Fruit fly (Drosophila melanogaster) whole organism, embryonic: ENCODE data around the gene CG9288.
A peak's percentile ranks its signal among the peaks of the same experiment; 100 is the strongest.

ENCODE experiments used
- Abd-B ChIP-seq: fragments of 200-800 bp; sonication (Bioruptor generic); optimal IDR thresholded peaks from 2 replicates; lab custom pipeline; 2018; ENCODE audit warnings: missing biosample characterization, mild to moderate bottlenecking, missing genetic modification characterization, moderate library complexity
- Antp ChIP-seq: fragments of 200-800 bp; sonication (Bioruptor generic); optimal IDR thresholded peaks from 3 replicates; lab custom pipeline; 2016; ENCODE audit warnings: missing biosample characterization, missing genetic modification characterization
- CG10366 ChIP-seq: fragments of 200-800 bp; sonication (Bioruptor generic); IDR thresholded peaks from 2 replicates; pipeline ENCODE4 v1.3.6; 2022; ENCODE audit warnings: missing biosample characterization, missing genetic modification characterization
- CG11398 ChIP-seq: fragments of 200-800 bp; sonication (Bioruptor generic); optimal IDR thresholded peaks from 2 replicates; lab custom pipeline; 2016; ENCODE audit warnings: missing biosample characterization, missing genetic modification characterization
- CG12391 ChIP-seq: fragments of 200-800 bp; sonication (Bioruptor generic); optimal IDR thresholded peaks from 3 replicates; lab custom pipeline; 2018; ENCODE audit warnings: missing biosample characterization, mild to moderate bottlenecking, missing genetic modification characterization, moderate library complexity
- CG12942 ChIP-seq: fragments of 200-800 bp; sonication (Bioruptor generic); optimal IDR thresholded peaks from 3 replicates; lab custom pipeline; 2016; ENCODE audit warnings: missing biosample characterization, missing genetic modification characterization
- CG14965 ChIP-seq: fragments of 200-800 bp; sonication (Bioruptor generic); optimal IDR thresholded peaks from 2 replicates; lab custom pipeline; 2016; ENCODE audit warnings: missing biosample characterization, missing genetic modification characterization, borderline replicate concordance
- CG15073 ChIP-seq: fragments of 200-800 bp; sonication (Bioruptor generic); optimal IDR thresholded peaks from 2 replicates; lab custom pipeline; 2016; ENCODE audit warnings: missing biosample characterization, missing genetic modification characterization
- CG15269 ChIP-seq: fragments of 200-800 bp; sonication (Bioruptor generic); optimal IDR thresholded peaks from 2 replicates; lab custom pipeline; 2018; ENCODE audit warnings: missing biosample characterization, mild to moderate bottlenecking, missing genetic modification characterization, moderate library complexity
- CG17359 ChIP-seq: fragments of 200-800 bp; sonication (Bioruptor generic); optimal IDR thresholded peaks from 3 replicates; lab custom pipeline; 2018; ENCODE audit warnings: missing biosample characterization, mild to moderate bottlenecking, missing genetic modification characterization, moderate library complexity
- CG17385 ChIP-seq: fragments of 200-800 bp; sonication (Bioruptor generic); optimal IDR thresholded peaks from 3 replicates; lab custom pipeline; 2018; ENCODE audit warnings: missing biosample characterization, mild to moderate bottlenecking, missing genetic modification characterization
- CG31224 ChIP-seq: fragments of 200-800 bp; sonication (Bioruptor generic); IDR thresholded peaks from 2 replicates; pipeline ENCODE4 v1.3.6; 2022; ENCODE audit warnings: missing biosample characterization, missing genetic modification characterization
- CG3995 ChIP-seq: fragments of 200-800 bp; sonication (Bioruptor generic); optimal IDR thresholded peaks from 3 replicates; lab custom pipeline; 2016; ENCODE audit warnings: missing biosample characterization, missing genetic modification characterization
- CG4730 ChIP-seq: fragments of 200-800 bp; sonication (Bioruptor generic); IDR thresholded peaks from 2 replicates; pipeline ENCODE4 v1.3.6; 2022; ENCODE audit warnings: missing biosample characterization, missing genetic modification characterization
- CG6791 ChIP-seq: fragments of 200-800 bp; sonication (Bioruptor generic); IDR thresholded peaks from 3 replicates; pipeline ENCODE4 v1.3.6; 2022; ENCODE audit warnings: missing biosample characterization, missing genetic modification characterization; ENCODE audit not compliant: partially characterized antibody
- CG7357 ChIP-seq: fragments of 200-800 bp; sonication (Bioruptor generic); IDR thresholded peaks from 3 replicates; pipeline ENCODE4 v1.3.6; 2022; ENCODE audit warnings: missing biosample characterization, missing genetic modification characterization
- CG8281 ChIP-seq: fragments of 200-800 bp; sonication (Bioruptor generic); optimal IDR thresholded peaks from 2 replicates; lab custom pipeline; 2018; ENCODE audit warnings: missing biosample characterization, mild to moderate bottlenecking, missing genetic modification characterization, moderate library complexity
- Camta ChIP-seq: fragments of 200-800 bp; sonication (Bioruptor generic); optimal IDR thresholded peaks from 2 replicates; lab custom pipeline; 2016; ENCODE audit warnings: missing biosample characterization, missing genetic modification characterization
- D ChIP-seq, 2 experiments: fragments of 200-800 bp in 1 of 2; fragments of >200 bp in 1 of 2; sonication (Bioruptor generic) in 1 of 2; optimal IDR thresholded peaks; 2 replicates in 1 of 2; 3 replicates in 1 of 2; lab custom pipeline; 2017; ENCODE audit warnings: mild to moderate bottlenecking in 1 of 2, missing biosample characterization in 1 of 2, missing genetic modification characterization in 1 of 2, missing genetic modification reagents in 1 of 2
- Doc3 ChIP-seq: fragments of 200-800 bp; sonication (Bioruptor generic); IDR thresholded peaks from 3 replicates; pipeline ENCODE4 v1.3.6; 2022; ENCODE audit warnings: missing biosample characterization, missing genetic modification characterization; ENCODE audit not compliant: partially characterized antibody
- Ets97D ChIP-seq: fragments of 200-800 bp; sonication (Bioruptor generic); optimal IDR thresholded peaks from 3 replicates; lab custom pipeline; 2016; ENCODE audit warnings: missing biosample characterization, missing genetic modification characterization
- Hmr ChIP-seq: fragments of 200-800 bp; sonication (Bioruptor generic); optimal IDR thresholded peaks from 3 replicates; lab custom pipeline; 2017; ENCODE audit warnings: mild to moderate bottlenecking, missing biosample characterization, missing genetic modification reagents, missing genetic modification characterization
- Hr39 ChIP-seq: fragments of >200 bp; optimal IDR thresholded peaks from 2 replicates; lab custom pipeline; 2017
- Hr51 ChIP-seq, 2 experiments: fragments of 200-800 bp; sonication (Bioruptor generic); optimal IDR thresholded peaks; 2 replicates in 1 of 2; 3 replicates in 1 of 2; lab custom pipeline; 2016 to 2018; ENCODE audit warnings: missing biosample characterization in 2 of 2, missing genetic modification characterization in 2 of 2, mild to moderate bottlenecking in 1 of 2, moderate library complexity in 1 of 2
- Hr78 ChIP-seq, 2 experiments: fragments of 200-800 bp in 1 of 2; fragments of >200 bp in 1 of 2; sonication (Bioruptor generic) in 1 of 2; optimal IDR thresholded peaks; 2 replicates each; lab custom pipeline; 2017 to 2019; ENCODE audit warnings: missing biosample characterization in 2 of 2, missing genetic modification characterization in 2 of 2, mild to moderate bottlenecking in 1 of 2, moderate library complexity in 1 of 2
- Opbp ChIP-seq: fragments of 200-800 bp; sonication (Bioruptor generic); IDR thresholded peaks from 3 replicates; pipeline ENCODE4 v1.3.6; 2022; ENCODE audit warnings: missing biosample characterization, missing genetic modification characterization; ENCODE audit not compliant: partially characterized antibody
- PHDP ChIP-seq: fragments of 200-800 bp; sonication (Bioruptor generic); optimal IDR thresholded peaks from 3 replicates; lab custom pipeline; 2018; ENCODE audit warnings: missing biosample characterization, mild to moderate bottlenecking, missing genetic modification characterization, moderate library complexity
- Scr ChIP-seq: fragments of 200-800 bp; sonication (Bioruptor generic); IDR thresholded peaks from 2 replicates; pipeline ENCODE4 v1.3.6; 2022; ENCODE audit warnings: missing biosample characterization, missing genetic modification characterization; ENCODE audit not compliant: partially characterized antibody
- Usf ChIP-seq: fragments of 200-800 bp; sonication (Bioruptor generic); optimal IDR thresholded peaks from 2 replicates; lab custom pipeline; 2017; ENCODE audit warnings: missing genotype, missing biosample characterization, missing genetic modification characterization
- bbx ChIP-seq: fragments of 200-800 bp; sonication (Bioruptor generic); IDR thresholded peaks from 2 replicates; pipeline ENCODE4 v1.3.6; 2022; ENCODE audit warnings: missing biosample characterization, missing genetic modification characterization; ENCODE audit not compliant: partially characterized antibody
- cwo ChIP-seq: fragments of 200-800 bp; sonication (Bioruptor generic); optimal IDR thresholded peaks from 3 replicates; lab custom pipeline; 2017; ENCODE audit warnings: missing biosample characterization, missing genetic modification characterization, mild to moderate bottlenecking, moderate library complexity, missing genetic modification reagents
- fd96Cb ChIP-seq: fragments of 200-800 bp; sonication (Bioruptor generic); optimal IDR thresholded peaks from 2 replicates; lab custom pipeline; 2018; ENCODE audit warnings: missing biosample characterization, mild to moderate bottlenecking, missing genetic modification characterization, moderate library complexity
- gem ChIP-seq: fragments of 200-800 bp; sonication (Bioruptor generic); optimal IDR thresholded peaks from 2 replicates; lab custom pipeline; 2019; ENCODE audit warnings: missing biosample characterization, mild to moderate bottlenecking, missing genetic modification characterization, moderate library complexity
- ham ChIP-seq: fragments of 200-800 bp; sonication (Bioruptor generic); IDR thresholded peaks from 2 replicates; pipeline ENCODE4 v1.3.6; 2022; ENCODE audit warnings: missing biosample characterization, missing genetic modification characterization
- mirr ChIP-seq: fragments of 200-800 bp; sonication (Bioruptor generic); optimal IDR thresholded peaks from 3 replicates; lab custom pipeline; 2018; ENCODE audit warnings: missing biosample characterization, mild to moderate bottlenecking, missing genetic modification characterization
- odd ChIP-seq: fragments of 200-800 bp; sonication (Bioruptor generic); optimal IDR thresholded peaks from 2 replicates; lab custom pipeline; 2017; ENCODE audit warnings: missing biosample characterization, mild to moderate bottlenecking, missing genetic modification characterization
- otp ChIP-seq: fragments of 200-800 bp; sonication (Bioruptor generic); IDR thresholded peaks from 3 replicates; pipeline ENCODE4, ENCODE4 v1.3.6; 2022; ENCODE audit warnings: missing biosample characterization, missing genetic modification characterization
- scrt ChIP-seq: fragments of 200-800 bp; sonication (Bioruptor generic); optimal IDR thresholded peaks from 2 replicates; lab custom pipeline; 2018; ENCODE audit warnings: missing biosample characterization, mild to moderate bottlenecking, missing genetic modification characterization, moderate library complexity
- sd ChIP-seq: fragments of 200-800 bp; sonication (Bioruptor generic); optimal IDR thresholded peaks from 3 replicates; lab custom pipeline; 2018; ENCODE audit warnings: missing biosample characterization, mild to moderate bottlenecking, missing genetic modification characterization, moderate library complexity
- sens-2 ChIP-seq: fragments of 200-800 bp; sonication (Bioruptor generic); IDR thresholded peaks from 2 replicates; pipeline ENCODE4 v1.3.6; 2022; ENCODE audit warnings: missing biosample characterization, missing genetic modification characterization
- sim ChIP-seq: fragments of 200-800 bp; sonication (Bioruptor generic); IDR thresholded peaks from 2 replicates; pipeline ENCODE4 v1.3.6; 2022; ENCODE audit warnings: missing biosample characterization, missing genetic modification characterization
- sr ChIP-seq: fragments of 200-800 bp; sonication (Bioruptor generic); IDR thresholded peaks from 3 replicates; pipeline ENCODE4 v1.3.6; 2022; ENCODE audit warnings: missing biosample characterization, missing genetic modification characterization
- trem ChIP-seq: fragments of 200-800 bp; optimal IDR thresholded peaks from 3 replicates; lab custom pipeline; 2019; ENCODE audit warnings: missing biosample characterization, mild to moderate bottlenecking, missing genetic modification characterization, moderate library complexity
- unc-4 ChIP-seq: fragments of 200-800 bp; sonication (Bioruptor generic); IDR thresholded peaks from 2 replicates; pipeline ENCODE4 v1.3.6; 2022; ENCODE audit warnings: missing biosample characterization, missing genetic modification characterization; ENCODE audit not compliant: partially characterized antibody
- z ChIP-seq: fragments of 200-800 bp; sonication (Bioruptor generic); IDR thresholded peaks from 3 replicates; pipeline ENCODE4 v1.3.6; 2022; ENCODE audit warnings: missing biosample characterization, missing genetic modification characterization
- zen2 ChIP-seq: fragments of 200-800 bp; sonication (Bioruptor generic); IDR thresholded peaks from 3 replicates; pipeline ENCODE4 v1.3.6; 2022; ENCODE audit warnings: missing biosample characterization, missing genetic modification characterization; ENCODE audit not compliant: partially characterized antibody

The CG9288 gene

DNA sequence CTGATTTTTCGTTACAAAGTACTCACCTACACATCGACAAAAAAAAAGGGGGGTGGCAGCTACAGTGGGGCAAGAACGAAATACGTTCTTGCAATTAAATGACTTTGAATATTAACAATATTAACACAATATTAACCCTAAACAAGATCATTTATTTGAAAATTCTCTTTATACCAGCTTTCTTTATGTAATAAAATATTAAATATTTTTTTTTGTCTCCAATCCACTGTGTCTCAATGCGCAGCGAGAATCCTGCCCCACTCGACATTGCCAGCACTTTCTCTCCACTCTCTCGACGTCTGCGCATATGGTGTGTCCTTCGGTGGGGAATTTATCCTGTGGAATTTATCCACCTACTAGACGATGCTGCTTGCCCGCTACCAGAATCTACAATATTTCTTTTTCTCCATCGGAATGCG lies 21.0 kb downstream of the CG9288 start (continued):
- TF ChIP-seq CG7357 (GFP tag; lab: Robert Waterston, UW) (peak; percentile 80), CG12391 (tag; lab: Kevin White, UChicago) (peak; percentile 93), sens-2 (peak; percentile 83), odd (GFP tag; lab: Kevin White, UChicago) (peak; percentile 88), Hr51 (GFP tag; optimal IDR thresholded peaks at IDR 0.05; lab: Kevin White, UChicago) (peak; percentile 28 to 91), zen2 (GFP tag; lab: Robert Waterston, UW) (no peak), Hr39 (lab: Kevin White, UChicago) (no peak), CG14965 (no peak), CG17359 (tag; lab: Kevin White, UChicago) (peak; percentile 91), CG10366 (peak; percentile 91)

DNA sequence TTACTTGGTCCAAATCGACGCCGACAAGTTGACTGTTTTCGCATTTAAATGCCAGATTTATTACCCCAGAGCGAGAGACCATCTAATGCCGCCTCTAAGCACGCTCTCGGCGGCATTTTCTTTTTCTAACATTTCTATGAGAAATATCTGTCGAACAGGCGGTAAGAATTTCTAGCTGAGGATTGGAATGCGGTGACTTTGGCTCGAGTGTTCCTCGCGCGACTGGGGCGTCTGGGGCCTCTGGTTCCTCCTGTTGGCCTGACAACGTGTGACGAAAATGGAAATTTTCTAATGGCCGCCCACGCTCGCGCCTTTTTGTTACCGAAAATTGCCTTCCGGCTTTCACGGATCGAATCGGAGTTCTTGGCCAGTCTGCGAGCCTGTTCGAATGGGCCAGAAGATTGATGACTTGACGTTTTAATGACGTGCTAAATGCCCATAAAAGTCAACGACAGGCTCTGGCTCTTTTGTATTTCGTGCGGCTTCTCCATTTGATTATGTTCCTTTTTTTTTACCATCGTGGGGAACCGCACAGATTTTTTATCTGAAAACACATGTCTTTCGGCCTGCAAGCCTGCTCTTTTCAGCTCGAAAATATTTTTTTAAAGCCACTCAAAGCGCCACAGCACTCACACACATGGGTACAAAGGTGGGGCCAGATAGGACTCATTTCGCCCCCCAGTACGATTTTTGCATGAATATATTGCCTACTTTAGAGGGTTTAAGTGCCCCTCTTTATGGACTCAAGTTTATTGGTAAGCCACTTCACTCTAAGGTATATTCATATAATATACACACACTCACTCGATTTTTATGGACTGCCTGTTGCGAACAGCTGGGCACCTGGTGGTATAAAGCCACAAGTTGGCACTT lies 22.0 kb downstream of the CG9288 start:
- TF ChIP-seq otp (no peak), PHDP (tag; lab: Kevin White, UChicago) (no peak), cwo (GFP tag; lab: Kevin White, UChicago) (no peak), Abd-B (GFP tag; lab: Kevin White, UChicago) (no peak), Camta (GFP tag; lab: Kevin White, UChicago) (no peak), Doc3 (GFP tag; lab: Robert Waterston, UW) (no peak), Scr (GFP tag; lab: Robert Waterston, UW) (no peak), mirr (GFP tag; lab: Kevin White, UChicago) (peak; percentile 22), ham (GFP tag; lab: Robert Waterston, UW) (no peak), CG3995 (no peak), Hr78 (GFP tag; optimal IDR thresholded peaks at IDR 0.05; lab: Kevin White, UChicago) (no peak), trem (tag; lab: Kevin White, UChicago) (no peak), CG6791 (no peak), CG15073 (GFP tag; lab: Kevin White, UChicago) (no peak), unc-4 (no peak), z (GFP tag; lab: Robert Waterston, UW) (peak; percentile 84), CG12942 (no peak), Hmr (GFP tag; lab: Kevin White, UChicago) (no peak), CG17385 (GFP tag; lab: Kevin White, UChicago) (no peak), CG8281 (tag; lab: Kevin White, UChicago) (peak; percentile 19), Usf (GFP tag; lab: Kevin White, UChicago) (no peak), sim (GFP tag; lab: Robert Waterston, UW) (no peak), fd96Cb (tag; lab: Kevin White, UChicago) (no peak), bbx (GFP tag; lab: Robert Waterston, UW) (no peak), Opbp (GFP tag; lab: Robert Waterston, UW) (no peak), CG4730 (no peak), CG15269 (tag; lab: Kevin White, UChicago) (no peak), Antp (GFP tag; lab: Kevin White, UChicago) (no peak), CG11398 (GFP tag; lab: Kevin White, UChicago) (no peak), scrt (GFP tag; lab: Kevin White, UChicago) (peak; percentile 98), zen2 (GFP tag; lab: Robert Waterston, UW) (no peak), Ets97D (GFP tag; lab: Kevin White, UChicago) (no peak), sr (peak; percentile 48; the same call in 1 of the 3 replicates), gem (tag; lab: Kevin White, UChicago) (no peak), D (optimal IDR thresholded peaks at IDR 0.05; lab: Kevin White, UChicago) (no peak), D (GFP tag; optimal IDR thresholded peaks at IDR 0.05; lab: Kevin White, UChicago) (no peak), sd (peak; percentile 98), CG31224 (GFP tag; lab: Robert Waterston, UW) (peak; percentile 87)
